Fruit fly (Drosophila melanogaster) whole organism, adult: ENCODE measurements around the gene CG17191.

Source experiments
- CG11617 ChIP-seq: fragments of 200-800 bp; sonication (Bioruptor generic); optimal IDR thresholded peaks from 2 replicates; lab custom pipeline; 2017; ENCODE audit warnings: mild to moderate bottlenecking, missing biosample characterization, missing genetic modification reagents, missing genetic modification characterization
- CG12768 ChIP-seq: fragments of 200-800 bp; sonication (Bioruptor generic); optimal IDR thresholded peaks from 2 replicates; lab custom pipeline; 2017; ENCODE audit warnings: missing biosample characterization, missing genetic modification characterization, mild to moderate bottlenecking, moderate library complexity, missing genetic modification reagents
- CG14711 ChIP-seq: fragments of 200-800 bp; sonication (Bioruptor generic); optimal IDR thresholded peaks from 2 replicates; lab custom pipeline; 2018; ENCODE audit warnings: missing biosample characterization, mild to moderate bottlenecking, missing genetic modification characterization, moderate library complexity
- CG1620 ChIP-seq: fragments of 200-800 bp; sonication (Bioruptor generic); optimal IDR thresholded peaks from 2 replicates; lab custom pipeline; 2016; ENCODE audit warnings: missing biosample characterization, missing genetic modification characterization
- CG33017 ChIP-seq: fragments of 200-800 bp; sonication (Bioruptor generic); optimal IDR thresholded peaks from 2 replicates; lab custom pipeline; 2018; ENCODE audit warnings: missing biosample characterization, mild to moderate bottlenecking, missing genetic modification characterization, moderate library complexity
- CG5204 ChIP-seq: fragments of 200-800 bp; sonication (Bioruptor generic); optimal IDR thresholded peaks from 2 replicates; lab custom pipeline; 2016; ENCODE audit warnings: missing biosample characterization, missing genetic modification characterization
- CG7045 ChIP-seq: fragments of 200-800 bp; sonication (Bioruptor generic); optimal IDR thresholded peaks from 2 replicates; lab custom pipeline; 2017; ENCODE audit warnings: missing biosample characterization, mild to moderate bottlenecking, missing genetic modification characterization
- CG7101 ChIP-seq: fragments of 200-800 bp; sonication (Bioruptor generic); optimal IDR thresholded peaks from 2 replicates; lab custom pipeline; 2018; ENCODE audit warnings: missing biosample characterization, mild to moderate bottlenecking, missing genetic modification characterization, moderate library complexity
- Clk ChIP-seq: fragments of 200-800 bp; sonication (Bioruptor generic); optimal IDR thresholded peaks from 2 replicates; lab custom pipeline; 2017; ENCODE audit warnings: missing biosample characterization, missing genetic modification characterization
- Crg-1 ChIP-seq: fragments of 200-800 bp; sonication (Bioruptor generic); optimal IDR thresholded peaks from 2 replicates; lab custom pipeline; 2016; ENCODE audit warnings: missing biosample characterization, missing genetic modification characterization
- Hr96 ChIP-seq: fragments of 200-800 bp; sonication (Bioruptor generic); optimal IDR thresholded peaks from 2 replicates; lab custom pipeline; 2016; ENCODE audit warnings: missing biosample characterization, missing genetic modification characterization
- Mnt ChIP-seq: fragments of 200-800 bp; sonication (Bioruptor generic); optimal IDR thresholded peaks from 2 replicates; lab custom pipeline; 2016; ENCODE audit warnings: missing biosample characterization, mild to moderate bottlenecking, missing genetic modification characterization
- bab1 ChIP-seq: fragments of 200-800 bp; sonication (Bioruptor generic); optimal IDR thresholded peaks from 3 replicates; lab custom pipeline; 2019; ENCODE audit warnings: missing biosample characterization, mild to moderate bottlenecking, missing genetic modification characterization, moderate library complexity
- cic ChIP-seq: fragments of 200-800 bp; sonication (Bioruptor generic); optimal IDR thresholded peaks from 2 replicates; lab custom pipeline; 2017; ENCODE audit warnings: missing biosample characterization, mild to moderate bottlenecking, missing genetic modification characterization, moderate library complexity
- cnc ChIP-seq, 2 experiments: fragments of >200 bp; optimal IDR thresholded peaks; 2 replicates each; lab custom pipeline; 2017
- kay ChIP-seq: fragments of 200-800 bp; sonication (Bioruptor generic); peaks from one replicate; lab custom pipeline; 2016; ENCODE audit warnings: missing biosample characterization, missing genetic modification characterization, borderline replicate concordance
- ovo ChIP-seq: fragments of 200-800 bp; sonication (Bioruptor generic); optimal IDR thresholded peaks from 2 replicates; lab custom pipeline; 2016; ENCODE audit warnings: missing biosample characterization, missing genetic modification characterization
- pad ChIP-seq: fragments of 200-800 bp; sonication (Bioruptor generic); optimal IDR thresholded peaks from 3 replicates; lab custom pipeline; 2017; ENCODE audit warnings: missing biosample characterization, missing genetic modification characterization, mild to moderate bottlenecking, moderate library complexity, missing genetic modification reagents
- tj ChIP-seq: fragments of 200-800 bp; sonication (Bioruptor generic); optimal IDR thresholded peaks from 3 replicates; lab custom pipeline; 2017; ENCODE audit warnings: missing biosample characterization, mild to moderate bottlenecking, missing genetic modification characterization, moderate library complexity
- toe ChIP-seq: fragments of 200-800 bp; sonication (Bioruptor generic); optimal IDR thresholded peaks from 2 replicates; lab custom pipeline; 2016; ENCODE audit warnings: missing biosample characterization, missing genetic modification characterization

The CG17191 gene

dm6 chr3R:27019701-27020172 lies at the start of gene CG17191:
Gene CG17191, minus strand, starts transcription at chr3R:27019751.
- TF ChIP-seq CG7045 (GFP tag; lab: Kevin White, UChicago): no peak
- TF ChIP-seq Mnt (GFP tag; lab: Kevin White, UChicago): no peak
- TF ChIP-seq bab1 (GFP tag; lab: Kevin White, UChicago): no peak
- no peak for TF ChIP-seq ovo (GFP tag; lab: Kevin White, UChicago)
- TF ChIP-seq CG1620: no peak
- TF ChIP-seq cic (GFP tag; lab: Kevin White, UChicago): no peak
- no peak for TF ChIP-seq CG11617 (GFP tag; lab: Kevin White, UChicago)
- TF ChIP-seq Hr96 (GFP tag; lab: Kevin White, UChicago): no peak
- TF ChIP-seq tj (GFP tag; lab: Kevin White, UChicago): no peak
- TF ChIP-seq CG12768 (GFP tag; lab: Kevin White, UChicago): no peak
- TF ChIP-seq cnc (optimal IDR thresholded peaks at IDR 0.05; lab: Kevin White, UChicago): no peak
- TF ChIP-seq pad: no peak
- TF ChIP-seq CG5204 (GFP tag; lab: Kevin White, UChicago): no peak
- TF ChIP-seq kay (GFP tag; lab: Kevin White, UChicago): no peak
- TF ChIP-seq CG33017: no peak
- no peak for TF ChIP-seq CG14711 (tag; lab: Kevin White, UChicago)

dm6 chr3R:27069201-27069600 lies 49.6 kb upstream of the CG17191 start:
- TF ChIP-seq Hr96 (GFP tag; lab: Kevin White, UChicago) (no peak), CG12768 (GFP tag; lab: Kevin White, UChicago) (no peak), kay (GFP tag; lab: Kevin White, UChicago) (peak; percentile 75), CG7101 (tag; lab: Kevin White, UChicago) (no peak), bab1 (GFP tag; lab: Kevin White, UChicago) (no peak), CG5204 (GFP tag; lab: Kevin White, UChicago) (no peak), CG7045 (GFP tag; lab: Kevin White, UChicago) (no peak)

dm6 chr3R:27067362-27067761 lies 47.8 kb upstream of the CG17191 start:
- no peak for TF ChIP-seq kay (GFP tag; lab: Kevin White, UChicago)
- TF ChIP-seq CG5204 (GFP tag; lab: Kevin White, UChicago): no peak
- TF ChIP-seq Mnt (GFP tag; lab: Kevin White, UChicago): no peak
- no peak for TF ChIP-seq pad
- TF ChIP-seq CG11617 (GFP tag; lab: Kevin White, UChicago): no peak
- TF ChIP-seq toe (GFP tag; lab: Kevin White, UChicago): no peak
- TF ChIP-seq Hr96 (GFP tag; lab: Kevin White, UChicago): no peak
- no peak for TF ChIP-seq tj (GFP tag; lab: Kevin White, UChicago)
- TF ChIP-seq CG14711 (tag; lab: Kevin White, UChicago): peak; percentile 8

- TF ChIP-seq CG7101 (tag; lab: Kevin White, UChicago): no peak
- TF ChIP-seq Mnt (GFP tag; lab: Kevin White, UChicago): no peak
- no peak for TF ChIP-seq tj (GFP tag; lab: Kevin White, UChicago)
- no peak for TF ChIP-seq Clk (GFP tag; lab: Kevin White, UChicago)
- no peak for TF ChIP-seq pad
- TF ChIP-seq toe (GFP tag; lab: Kevin White, UChicago): no peak
- no peak for TF ChIP-seq kay (GFP tag; lab: Kevin White, UChicago)
- TF ChIP-seq CG12768 (GFP tag; lab: Kevin White, UChicago): no peak
- TF ChIP-seq CG1620: no peak
- TF ChIP-seq ovo (GFP tag; lab: Kevin White, UChicago): no peak
- no peak for TF ChIP-seq CG7045 (GFP tag; lab: Kevin White, UChicago)
These were observed 45.6 kb upstream of the CG17191 start, which contains the start of gene CG43935 for dm6 chr3R:27065136-27065535. Gene CG43935, plus strand, starts transcription at chr3R:27065436.

- TF ChIP-seq CG14711 (tag; lab: Kevin White, UChicago) (no peak), CG1620 (no peak), kay (GFP tag; lab: Kevin White, UChicago) (no peak), Crg-1 (GFP tag; lab: Kevin White, UChicago) (no peak), CG7045 (GFP tag; lab: Kevin White, UChicago) (no peak), tj (GFP tag; lab: Kevin White, UChicago) (no peak)
These were observed 44.5 kb upstream of the CG17191 start, which contains the start of gene Nep5 for dm6 chr3R:27064099-27064498. Gene Nep5, minus strand, starts transcription at chr3R:27064199.

dm6 chr3R:27061916-27062315 lies 42.4 kb upstream of the CG17191 start, which contains the start of gene CG34292:
Gene CG34292, plus strand, starts transcription at chr3R:27062216.
- TF ChIP-seq CG11617 (GFP tag; lab: Kevin White, UChicago): no peak
- no peak for TF ChIP-seq Crg-1 (GFP tag; lab: Kevin White, UChicago)
- TF ChIP-seq CG12768 (GFP tag; lab: Kevin White, UChicago): no peak
- TF ChIP-seq Hr96 (GFP tag; lab: Kevin White, UChicago): no peak
- no peak for TF ChIP-seq cnc (optimal IDR thresholded peaks at IDR 0.05; lab: Kevin White, UChicago)
- no peak for TF ChIP-seq toe (GFP tag; lab: Kevin White, UChicago)
- TF ChIP-seq CG7045 (GFP tag; lab: Kevin White, UChicago): no peak
- no peak for TF ChIP-seq CG7101 (tag; lab: Kevin White, UChicago)
- no peak for TF ChIP-seq CG14711 (tag; lab: Kevin White, UChicago)
- no peak for TF ChIP-seq kay (GFP tag; lab: Kevin White, UChicago)
- TF ChIP-seq tj (GFP tag; lab: Kevin White, UChicago): no peak
- TF ChIP-seq pad: no peak
- TF ChIP-seq ovo (GFP tag; lab: Kevin White, UChicago): no peak
- no peak for TF ChIP-seq Mnt (GFP tag; lab: Kevin White, UChicago)
- no peak for TF ChIP-seq Clk (GFP tag; lab: Kevin White, UChicago)
- TF ChIP-seq CG1620: no peak
- no peak for TF ChIP-seq cic (GFP tag; lab: Kevin White, UChicago)
- TF ChIP-seq bab1 (GFP tag; lab: Kevin White, UChicago): no peak
